Worm (Caenorhabditis elegans): ENCODE results near the gene nlp-23.

The nlp-23 gene

ce11 chrX:2319238-2319637 is 23.5 kb downstream of the nlp-23 start, which contains the start of gene aakg-4:
Gene aakg-4, minus strand, starts transcription at chrX:2319338.
- no peak for TF ChIP-seq swsn-7 (tag; optimal IDR thresholded peaks at IDR 0.05)
- TF ChIP-seq dsc-1 (tag; optimal IDR thresholded peaks at IDR 0.05) = no peak
- no peak for TF ChIP-seq vab-15 (tag; optimal IDR thresholded peaks at IDR 0.05)
- no peak for TF ChIP-seq zip-4 (GFP tag; optimal IDR thresholded peaks at IDR 0.05)
- no peak for TF ChIP-seq mef-2 (tag; optimal IDR thresholded peaks at IDR 0.05)
- TF ChIP-seq nhr-77 (tag; optimal IDR thresholded peaks at IDR 0.05) = no peak
- TF ChIP-seq lir-3 (tag; optimal IDR thresholded peaks at IDR 0.05; ENCODE audit: poor library complexity) = no peak
- no peak for TF ChIP-seq nhr-11 (tag; optimal IDR thresholded peaks at IDR 0.05)

DNA sequence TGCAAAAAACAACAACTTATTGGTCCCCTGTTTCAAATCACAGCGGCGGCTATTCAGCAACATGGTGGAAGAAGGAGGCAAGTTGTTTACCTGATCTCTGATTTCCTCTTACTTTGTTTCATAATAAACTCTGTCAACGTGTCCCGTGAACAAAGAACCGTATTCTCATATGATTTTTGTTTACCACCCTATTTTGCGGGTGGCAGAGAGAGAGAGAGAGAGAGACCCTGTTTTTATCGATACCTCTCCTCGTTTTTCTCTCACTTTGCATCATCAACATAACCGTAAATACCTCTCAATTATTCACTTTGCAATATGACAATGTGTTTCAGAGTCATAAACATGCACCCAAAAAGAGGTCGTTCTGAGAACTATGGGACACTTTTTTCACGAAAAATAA is 25.3 kb downstream of the nlp-23 start:
- TF ChIP-seq nhr-71 (tag; optimal IDR thresholded peaks at IDR 0.05) = peak; percentile 57
- 0 out of 2 replicates have a peak, but pooled peaks have one; percentile 13 for TF ChIP-seq nhr-19 (GFP tag; conservative IDR thresholded peaks at IDR 0.05)
- no peak for TF ChIP-seq F16B12.6 (tag; optimal IDR thresholded peaks at IDR 0.05)
- no peak for TF ChIP-seq isw-1 (GFP tag; IDR thresholded peaks at IDR 0.05)
- no peak for TF ChIP-seq grh-1 (GFP tag; IDR thresholded peaks at IDR 0.05)
- TF ChIP-seq lir-3 (tag; optimal IDR thresholded peaks at IDR 0.05; ENCODE audit: poor library complexity) = peak; percentile 12
- TF ChIP-seq C34B4.2 (tag; optimal IDR thresholded peaks at IDR 0.05) = no peak
- no peak for TF ChIP-seq nhr-47 (tag; optimal IDR thresholded peaks at IDR 0.05)
- TF ChIP-seq nhr-85 (tag) = peak; percentile 89
- no peak for TF ChIP-seq hlh-4 (tag; optimal IDR thresholded peaks at IDR 0.05)
- TF ChIP-seq ces-1 (GFP tag; optimal IDR thresholded peaks at IDR 0.05) = no peak
- peak; percentile 2 for TF ChIP-seq C16A3.4 (tag; optimal IDR thresholded peaks at IDR 0.05)
- no peak for TF ChIP-seq efl-3 (GFP tag; optimal IDR thresholded peaks at IDR 0.05)
- no peak for TF ChIP-seq ceh-63 (GFP tag; optimal IDR thresholded peaks at IDR 0.05)
- peak; percentile 52 for TF ChIP-seq nhr-20 (tag; optimal IDR thresholded peaks at IDR 0.05)
- TF ChIP-seq hlh-17 (GFP tag; optimal IDR thresholded peaks at IDR 0.05; ENCODE audit: borderline replicate concordance) = no peak
- no peak for TF ChIP-seq jun-1 (tag; optimal IDR thresholded peaks at IDR 0.05)
- no peak for TF ChIP-seq mab-9 (GFP tag; IDR thresholded peaks at IDR 0.05)
- TF ChIP-seq egl-13 (tag; optimal IDR thresholded peaks at IDR 0.05) = no peak
- TF ChIP-seq mdl-1 (tag; optimal IDR thresholded peaks at IDR 0.05) = peak in 1 of 2 experiments; percentile 34
- no peak for TF ChIP-seq efl-1 (optimal IDR thresholded peaks at IDR 0.05)
- no peak for TF ChIP-seq efl-1 (GFP tag; optimal IDR thresholded peaks at IDR 0.05 in 1 of 2)
- TF ChIP-seq ceh-82 (tag; optimal IDR thresholded peaks at IDR 0.05) = no peak
- no peak for TF ChIP-seq fkh-10 (GFP tag; optimal IDR thresholded peaks at IDR 0.05)
- no peak for TF ChIP-seq zag-1 (tag; optimal IDR thresholded peaks at IDR 0.05)
- no peak for TF ChIP-seq pax-3 (tag; optimal IDR thresholded peaks at IDR 0.05)
- TF ChIP-seq sup-37 (GFP tag; optimal IDR thresholded peaks at IDR 0.05) = no peak
- no peak for TF ChIP-seq lin-39 (tag; optimal IDR thresholded peaks at IDR 0.05)
- no peak for TF ChIP-seq aha-1 (tag; optimal IDR thresholded peaks at IDR 0.05)
- no peak for TF ChIP-seq ceh-90 (tag; optimal IDR thresholded peaks at IDR 0.05)
- no peak for TF ChIP-seq nhr-28 (tag; optimal IDR thresholded peaks at IDR 0.05)
- peak; percentile 5 for TF ChIP-seq tbx-2 (tag; optimal IDR thresholded peaks at IDR 0.05)
- TF ChIP-seq snu-23 (GFP tag; optimal IDR thresholded peaks at IDR 0.05) = peak; percentile 63
- peak; percentile 51 for TF ChIP-seq lin-14 (GFP tag; optimal IDR thresholded peaks at IDR 0.05)
- no peak for TF ChIP-seq unc-62 (GFP tag; optimal IDR thresholded peaks at IDR 0.05)
- no peak for TF ChIP-seq mep-1 (tag; optimal IDR thresholded peaks at IDR 0.05)
- no peak for TF ChIP-seq ztf-11 (tag; optimal IDR thresholded peaks at IDR 0.05)
- TF ChIP-seq irx-1 (tag; optimal IDR thresholded peaks at IDR 0.05) = no peak
- no peak for TF ChIP-seq dsc-1 (tag; optimal IDR thresholded peaks at IDR 0.05)
- TF ChIP-seq zip-4 (GFP tag; optimal IDR thresholded peaks at IDR 0.05) = no peak
- no peak for TF ChIP-seq ama-1 (optimal IDR thresholded peaks at IDR 0.05)
- no peak for TF ChIP-seq unc-86 (tag; optimal IDR thresholded peaks at IDR 0.05)
- no peak for TF ChIP-seq skn-1 (tag; optimal IDR thresholded peaks at IDR 0.05)
- TF ChIP-seq lin-35 (GFP tag; optimal IDR thresholded peaks at IDR 0.05) = peak in 1 of 2 experiments; percentile 70
- TF ChIP-seq snpc-4 (tag; optimal IDR thresholded peaks at IDR 0.05) = no peak
- TF ChIP-seq ceh-8 (GFP tag; optimal IDR thresholded peaks at IDR 0.05) = no peak
- peak in 1 of 6 experiments; percentile 58 for TF ChIP-seq elt-3 (tag; optimal IDR thresholded peaks at IDR 0.05)

All from whole organism, L1 larva.